Worm (Caenorhabditis elegans) whole organism, dauer: ENCODE results near the gene B0336.13.

ENCODE experiments used
- unc-62 ChIP-seq: sonication (generic microtip); optimal IDR thresholded peaks from 2 replicates; lab custom pipeline; 2017; ENCODE audit warnings: missing biosample characterization, missing genetic modification reagents, missing genetic modification characterization

Gene B0336.13

ce11 chrIII:5693736-5694135, at the start of gene B0336.13:
TSS of gene B0336.13 (plus strand) at chrIII:5694036.
- TF ChIP-seq unc-62: no peak

ce11 chrIII:5653692-5654105, 40.1 kb upstream of the B0336.13 start:
- no peak for TF ChIP-seq unc-62

- no peak for TF ChIP-seq unc-62
Observed at ce11 chrIII:5656941-5657340, 36.9 kb upstream of the B0336.13 start, which contains the start of gene sdz-21. TSS of gene sdz-21 (minus strand) at chrIII:5657041.

- no peak for TF ChIP-seq unc-62
Observed at ce11 chrIII:5660976-5661375, 32.9 kb upstream of the B0336.13 start, which contains the start of gene F54E7.6. TSS of gene F54E7.6 (minus strand) at chrIII:5661085.

ce11 chrIII:5663521-5663920, 30.3 kb upstream of the B0336.13 start:
- TF ChIP-seq unc-62: no peak

ce11 chrIII:5663933-5664332, 29.9 kb upstream of the B0336.13 start, which contains the start of gene par-3:
TSS of gene par-3 (plus strand) at chrIII:5664233.
- TF ChIP-seq unc-62: no peak

- no peak for TF ChIP-seq unc-62
Observed at ce11 chrIII:5665278-5665677, 28.6 kb upstream of the B0336.13 start.

ce11 chrIII:5665710-5666109, 28.1 kb upstream of the B0336.13 start:
- TF ChIP-seq unc-62: no peak

ce11 chrIII:5667952-5668489, 25.8 kb upstream of the B0336.13 start:
- TF ChIP-seq unc-62: no peak

- no peak for TF ChIP-seq unc-62
Observed at ce11 chrIII:5674196-5674595, 19.6 kb upstream of the B0336.13 start.

ce11 chrIII:5675384-5675984, 18.4 kb upstream of the B0336.13 start:
- no peak for TF ChIP-seq unc-62

ce11 chrIII:5677790-5678189, 16.0 kb upstream of the B0336.13 start, which contains the start of gene F54E7.9:
TSS of gene F54E7.9 (minus strand) at chrIII:5677890.
- TF ChIP-seq unc-62: no peak

ce11 chrIII:5678935-5679334, 14.9 kb upstream of the B0336.13 start, which contains the start of the genes ska-3 and rps-12:
TSS of gene ska-3 (minus strand) at chrIII:5679005.
TSS of gene rps-12 (plus strand) at chrIII:5679298.
- no peak for TF ChIP-seq unc-62

- no peak for TF ChIP-seq unc-62
Observed at ce11 chrIII:5680141-5680540, 13.7 kb upstream of the B0336.13 start, which contains the start of gene pst-2. TSS of gene pst-2 (plus strand) at chrIII:5680433.

ce11 chrIII:5683998-5684397, 9.8 kb upstream of the B0336.13 start, which contains the start of gene rcan-1:
TSS of gene rcan-1 (minus strand) at chrIII:5684098.
- TF ChIP-seq unc-62: no peak

- no peak for TF ChIP-seq unc-62
Observed at ce11 chrIII:5688246-5688645, 5.6 kb upstream of the B0336.13 start.

- TF ChIP-seq unc-62: no peak
Observed at ce11 chrIII:5691826-5692225, 2.0 kb upstream of the B0336.13 start.

- TF ChIP-seq unc-62: no peak
Observed at ce11 chrIII:5692690-5693089, 1.1 kb upstream of the B0336.13 start, which contains the start of the genes abi-1 and arle-14. TSS of gene abi-1 (minus strand) at chrIII:5692740. TSS of gene arle-14 (plus strand) at chrIII:5692906.
